Worm (Caenorhabditis elegans): ENCODE measurements around the gene ZK1320.3.

ZK1320.3 gene

DNA sequence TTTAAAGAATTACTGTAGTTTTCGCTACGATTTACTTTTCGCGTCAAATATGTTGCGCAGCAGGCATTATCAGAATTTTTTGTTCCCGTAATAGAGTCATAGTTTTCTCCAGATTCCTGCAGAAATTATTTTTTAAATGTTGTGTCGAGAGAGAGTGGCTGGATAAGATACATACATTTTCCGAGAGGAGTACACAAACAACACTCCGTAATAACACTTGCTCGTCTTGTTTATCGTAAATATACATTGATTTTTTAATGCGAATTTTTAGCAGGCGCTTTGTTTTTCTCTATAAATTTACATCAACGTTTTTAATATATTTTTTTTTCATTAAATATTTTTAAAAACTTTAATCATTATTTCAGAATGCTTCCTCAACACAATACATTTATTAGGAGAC, 8.7 kb upstream of the ZK1320.3 start, which contains the start of gene taf-8:
taf-8 (plus strand) TSS at position 360 of the 400 bp plus-strand sequence.
- TF ChIP-seq unc-62 (GFP tag; optimal IDR thresholded peaks at IDR 0.05): no peak

DNA sequence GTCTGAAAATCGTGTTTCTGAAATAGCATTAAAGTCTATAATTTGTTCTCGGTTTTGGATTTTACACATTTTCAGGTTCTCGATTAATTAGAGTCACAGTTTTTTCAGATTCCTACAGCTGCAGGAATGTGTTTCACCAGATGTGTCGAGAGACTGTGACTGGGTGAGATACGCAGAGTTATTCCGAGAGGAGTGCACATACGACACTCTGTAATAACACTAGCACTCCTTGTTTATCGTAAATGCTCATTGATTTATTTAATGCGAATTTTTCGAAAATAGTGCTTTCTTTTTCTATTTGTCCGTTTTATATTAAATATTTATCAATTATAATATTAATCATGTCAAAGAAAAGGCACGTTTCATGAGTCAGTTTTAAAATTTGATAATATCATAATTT, 7.2 kb upstream of the ZK1320.3 start, which contains the start of gene ZK1320.11:
ZK1320.11 (plus strand) TSS at position 243 of the 400 bp plus-strand sequence.
- TF ChIP-seq unc-62 (GFP tag; optimal IDR thresholded peaks at IDR 0.05): no peak

ce11 chrII:9665577-9665976, 5.4 kb upstream of the ZK1320.3 start, which contains the start of gene ZK1320.5:
TSS of gene ZK1320.5 (minus strand) at chrII:9665677.
- TF ChIP-seq unc-62 (GFP tag; optimal IDR thresholded peaks at IDR 0.05): no peak

ce11 chrII:9662797-9663196, 2.6 kb upstream of the ZK1320.3 start, which contains the start of gene cyp-13A10:
TSS of gene cyp-13A10 (minus strand) at chrII:9662884.
- no peak for TF ChIP-seq unc-62 (GFP tag; optimal IDR thresholded peaks at IDR 0.05)

DNA sequence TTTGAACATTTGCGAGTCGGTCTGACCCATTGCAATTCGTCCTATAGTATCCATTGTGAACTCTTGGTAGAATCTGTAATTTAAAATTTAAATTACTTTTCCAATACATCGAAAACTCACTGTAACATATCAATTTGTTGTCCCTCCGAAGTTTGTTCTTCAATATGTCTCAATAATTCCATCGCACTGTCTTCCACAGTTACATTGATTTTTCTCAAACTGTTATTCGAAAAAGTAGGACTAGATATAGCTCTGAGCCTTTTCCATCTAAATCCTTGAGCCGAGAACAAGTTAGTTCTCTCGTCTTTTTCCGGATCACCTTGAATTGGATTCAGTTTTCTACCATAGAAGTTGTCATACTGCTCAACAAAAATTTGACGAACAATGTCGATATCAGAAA, 1.9 kb upstream of the ZK1320.3 start:
- TF ChIP-seq unc-62 (GFP tag; optimal IDR thresholded peaks at IDR 0.05): no peak

- TF ChIP-seq unc-62 (GFP tag; optimal IDR thresholded peaks at IDR 0.05): no peak
These were observed 1.3 kb downstream of the ZK1320.3 start, which contains the start of gene ZK1320.2 for ce11 chrII:9658915-9659314. TSS of gene ZK1320.2 (minus strand) at chrII:9659002.

ce11 chrII:9656210-9656755, 3.9 kb downstream of the ZK1320.3 start, which contains the start of gene gstk-1:
TSS of gene gstk-1 (plus strand) at chrII:9656705.
- TF ChIP-seq unc-62 (GFP tag; optimal IDR thresholded peaks at IDR 0.05): no peak

DNA sequence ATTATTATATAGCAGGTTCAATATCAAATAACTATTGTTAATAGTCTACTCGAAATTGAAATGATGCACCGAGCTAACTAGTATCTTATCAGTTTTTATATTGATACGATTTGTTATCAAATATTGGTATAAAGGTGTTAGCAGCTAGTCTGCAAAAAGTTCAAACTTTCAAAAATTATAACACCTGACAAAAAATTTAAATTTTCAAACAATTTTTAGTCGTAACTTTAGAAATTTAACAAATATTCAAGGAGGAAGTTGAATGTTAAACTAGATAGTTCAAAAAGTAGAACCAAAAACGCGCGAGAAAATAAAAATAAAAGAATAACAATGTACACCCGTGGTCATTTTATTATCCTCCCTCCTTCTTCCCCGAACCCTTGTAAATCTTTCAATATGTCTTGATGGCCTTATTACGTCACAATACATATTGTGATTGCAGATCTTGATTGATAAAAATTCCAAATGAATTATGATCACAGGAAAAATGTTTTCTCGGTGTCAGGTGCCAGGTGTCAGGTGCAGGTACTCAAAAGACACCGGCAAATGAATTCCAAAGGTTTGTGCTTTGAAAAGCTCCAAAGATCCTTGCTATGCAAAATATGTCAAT, 4.6 kb downstream of the ZK1320.3 start, which contains the start of gene ZK1307.1:
ZK1307.1 (minus strand) TSS at position 51 of the 610 bp plus-strand sequence.
- no peak for TF ChIP-seq unc-62 (GFP tag; optimal IDR thresholded peaks at IDR 0.05)

DNA sequence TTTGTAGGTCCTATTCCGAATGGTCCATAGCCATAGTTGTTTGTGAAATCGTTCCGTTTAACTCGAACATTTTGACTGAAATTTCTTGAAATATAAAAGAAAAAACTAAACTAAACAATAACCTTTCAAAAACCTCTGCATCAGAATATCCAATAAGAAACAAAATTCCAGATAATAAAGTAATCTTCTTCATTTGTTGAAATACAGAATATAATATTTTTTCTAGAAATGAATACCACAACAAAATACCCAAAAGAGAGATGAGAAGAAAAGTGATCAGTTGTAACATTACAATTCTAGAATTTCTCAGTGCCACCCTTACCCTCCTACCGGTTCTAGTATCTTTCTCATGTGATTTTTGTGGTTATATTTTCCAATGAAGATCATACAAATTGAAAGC, 6.5 kb downstream of the ZK1320.3 start, which contains the start of gene ZK1307.2:
ZK1307.2 (minus strand) TSS at position 274 of the 400 bp plus-strand sequence.
- no peak for TF ChIP-seq unc-62 (GFP tag; optimal IDR thresholded peaks at IDR 0.05)

DNA sequence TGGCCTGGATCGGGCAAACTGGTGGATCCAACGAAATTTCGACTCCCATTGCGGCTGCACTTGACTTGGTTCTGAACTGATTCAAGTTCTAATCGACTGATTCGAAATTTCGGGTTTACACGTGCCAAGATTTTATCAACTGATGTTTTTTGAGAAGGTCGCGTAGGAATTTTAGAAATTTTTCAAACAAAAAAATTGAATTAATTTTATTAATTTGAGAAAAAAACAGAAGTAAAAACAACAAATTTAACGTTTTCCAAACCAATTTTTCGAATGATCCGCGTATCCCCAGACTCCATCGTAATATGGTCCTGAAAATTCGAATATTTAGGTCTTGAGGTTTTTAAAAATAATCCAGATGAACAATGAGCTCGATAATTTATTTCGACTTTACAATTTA, 7.3 kb downstream of the ZK1320.3 start, which contains the start of gene ZK1307.3:
ZK1307.3 (minus strand) TSS at position 101 of the 400 bp plus-strand sequence.
- TF ChIP-seq unc-62 (GFP tag; optimal IDR thresholded peaks at IDR 0.05): no peak

DNA sequence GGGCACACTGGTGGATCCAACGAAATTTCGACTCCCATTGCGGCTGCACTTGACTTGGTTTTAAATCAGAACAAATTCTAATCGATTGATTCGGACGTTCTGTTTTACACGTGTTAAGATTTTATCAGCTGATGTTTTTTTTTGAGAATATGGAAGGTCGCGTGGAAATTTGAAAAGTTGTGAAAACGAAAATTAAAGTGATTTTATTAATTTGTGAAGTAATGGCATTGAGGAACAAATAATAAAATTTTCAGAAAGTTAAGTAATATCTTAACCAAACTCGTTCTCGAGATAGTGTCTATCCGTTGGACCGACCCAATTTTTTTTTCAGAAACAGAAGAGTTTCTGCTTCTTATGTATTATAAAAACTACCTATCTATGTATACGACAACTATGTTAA, 8.5 kb downstream of the ZK1320.3 start, which contains the start of gene ZK1307.4:
ZK1307.4 (minus strand) TSS at position 101 of the 400 bp plus-strand sequence.
- TF ChIP-seq unc-62 (GFP tag; optimal IDR thresholded peaks at IDR 0.05): no peak

ce11 chrII:9649191-9649590, 11.0 kb downstream of the ZK1320.3 start, which contains the start of gene ZK1307.9:
TSS of gene ZK1307.9 (plus strand) at chrII:9649491.
- no peak for TF ChIP-seq unc-62 (GFP tag; optimal IDR thresholded peaks at IDR 0.05)

ce11 chrII:9646928-9647838, 13.0 kb downstream of the ZK1320.3 start, which contains the start of gene sqv-8:
TSS of gene sqv-8 (plus strand) at chrII:9646978.
- no peak for TF ChIP-seq unc-62 (GFP tag; optimal IDR thresholded peaks at IDR 0.05)

DNA sequence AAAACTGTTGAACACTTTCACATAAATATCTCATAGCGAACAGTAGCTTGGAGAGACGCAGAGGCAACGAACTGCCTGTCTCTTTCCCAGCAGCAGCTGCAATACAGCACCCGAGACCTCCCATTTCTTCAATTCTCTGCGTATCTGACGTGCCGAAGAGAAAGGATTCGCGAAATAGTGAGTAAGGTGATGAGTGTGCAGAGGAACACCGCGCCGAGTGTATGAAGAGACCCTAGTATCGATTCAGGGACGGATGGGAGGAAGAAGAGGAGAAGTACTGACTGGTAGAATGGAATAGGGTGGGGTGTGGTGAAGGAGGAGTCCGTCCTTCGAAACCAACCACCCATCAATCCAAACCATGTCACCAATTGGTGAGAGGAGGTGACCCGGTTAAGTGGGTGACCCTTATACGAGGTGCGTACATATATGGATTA, 14.1 kb downstream of the ZK1320.3 start:
- no peak for TF ChIP-seq unc-62 (GFP tag; optimal IDR thresholded peaks at IDR 0.05)

ce11 chrII:9644940-9645634, 15.1 kb downstream of the ZK1320.3 start:
- TF ChIP-seq unc-62 (GFP tag; optimal IDR thresholded peaks at IDR 0.05): no peak

Data from whole organism, dauer.